Worm (Caenorhabditis elegans) whole organism, L4 larva: ENCODE data around the gene W02H5.2.
A peak's percentile ranks its signal among the peaks of the same experiment; 100 is the strongest.

Source experiments
- D1046.2 ChIP-seq: fragments of 200-800 bp; sonication (Bioruptor generic); IDR thresholded peaks from 2 replicates; pipeline ENCODE4 v1.3.6; 2022; ENCODE audit warnings: missing genetic modification characterization, missing compliant biosample characterization
- F44E2.7 ChIP-seq: fragments of 200-800 bp; sonication (Bioruptor generic); IDR thresholded peaks from 2 replicates; pipeline ENCODE4 v2.1.2; 2022; ENCODE audit warnings: missing genetic modification characterization, missing compliant biosample characterization
- R02D3.7 ChIP-seq: fragments of 150-350 bp; sonication (generic microtip); optimal IDR thresholded peaks from 3 replicates; lab custom pipeline; 2014; ENCODE audit warnings: missing biosample characterization, missing genetic modification characterization
- T26A8.4 ChIP-seq: fragments of 200-800 bp; sonication (Bioruptor generic); IDR thresholded peaks from 2 replicates; pipeline ENCODE4 v1.3.6; 2022; ENCODE audit warnings: missing genetic modification characterization, missing compliant biosample characterization
- Y105C5A.15 ChIP-seq: fragments of 200-800 bp; sonication (Bioruptor generic); IDR thresholded peaks from 2 replicates; pipeline ENCODE4 v1.3.6; 2022; ENCODE audit warnings: missing genetic modification characterization, missing compliant biosample characterization
- ZK337.2 ChIP-seq: fragments of 200-800 bp; sonication (Bioruptor generic); IDR thresholded peaks from 2 replicates; pipeline ENCODE4 v1.3.6; 2022; ENCODE audit warnings: missing genetic modification reagents, missing genetic modification characterization, missing compliant biosample characterization
- aha-1 ChIP-seq: fragments of 150-350 bp; peaks from one replicate; lab custom pipeline; 2014; ENCODE audit warnings: missing biosample characterization, missing genetic modification characterization
- aly-2 ChIP-seq: sonication (generic microtip); optimal IDR thresholded peaks from 2 replicates; lab custom pipeline; 2018; ENCODE audit warnings: missing biosample characterization, missing genetic modification characterization
- ama-1 ChIP-seq: fragments of 150-350 bp; optimal IDR thresholded peaks from 2 replicates; lab custom pipeline; 2014; ENCODE audit warnings: inconsistent platforms, mixed read lengths
- attf-4 ChIP-seq: sonication (generic microtip); optimal IDR thresholded peaks from 3 replicates; lab custom pipeline; 2017; ENCODE audit warnings: missing biosample characterization, missing genetic modification characterization
- ceh-44 ChIP-seq: fragments of 200-800 bp; sonication (Bioruptor generic); IDR thresholded peaks from 2 replicates; pipeline ENCODE4 v1.3.6; 2022; ENCODE audit warnings: missing genetic modification reagents, missing genetic modification characterization, missing compliant biosample characterization
- ceh-62 ChIP-seq: sonication (generic microtip); optimal IDR thresholded peaks from 2 replicates; lab custom pipeline; 2017; ENCODE audit warnings: missing biosample characterization, missing genetic modification characterization
- ces-1 ChIP-seq: fragments of 150-350 bp; sonication (generic microtip); optimal IDR thresholded peaks from 4 replicates; lab custom pipeline; 2014; ENCODE audit warnings: missing biosample characterization, missing genetic modification reagents, missing genetic modification characterization
- ctbp-1 ChIP-seq: fragments of 200-800 bp; sonication (Bioruptor generic); IDR thresholded peaks from 2 replicates; pipeline ENCODE4 v1.3.6; 2022; ENCODE audit warnings: missing genetic modification reagents, missing genetic modification characterization, missing compliant biosample characterization
- dmd-9 ChIP-seq: fragments of 200-800 bp; sonication (Bioruptor generic); IDR thresholded peaks from 2 replicates; pipeline ENCODE4 v1.3.6; 2022; ENCODE audit warnings: missing genetic modification reagents, missing genetic modification characterization, missing compliant biosample characterization
- dpl-1 ChIP-seq: fragments of 150-350 bp; optimal IDR thresholded peaks from 2 replicates; lab custom pipeline; 2014; ENCODE audit warnings: missing biosample characterization, missing genetic modification reagents, missing genetic modification characterization
- egl-27 ChIP-seq: sonication (generic microtip); optimal IDR thresholded peaks from 3 replicates; lab custom pipeline; 2017; ENCODE audit warnings: missing biosample characterization, missing genetic modification reagents, missing genetic modification characterization
- gei-8 ChIP-seq: fragments of 200-800 bp; sonication (Bioruptor generic); optimal IDR thresholded peaks from 2 replicates; lab custom pipeline; 2018; ENCODE audit warnings: mild to moderate bottlenecking, missing genetic modification characterization, missing compliant biosample characterization
- hlh-11 ChIP-seq: fragments of 200-800 bp; sonication (Bioruptor generic); optimal IDR thresholded peaks from 2 replicates; lab custom pipeline; 2018; ENCODE audit warnings: mild to moderate bottlenecking, missing genetic modification characterization, missing compliant biosample characterization
- lin-1 ChIP-seq: fragments of 200-800 bp; sonication (Bioruptor generic); IDR thresholded peaks from 2 replicates; pipeline ENCODE4 v1.3.6; 2022; ENCODE audit warnings: missing genetic modification reagents, missing genetic modification characterization, missing compliant biosample characterization
- lin-13 ChIP-seq: fragments of 150-350 bp; optimal IDR thresholded peaks from 2 replicates; lab custom pipeline; 2014; ENCODE audit warnings: missing biosample characterization, missing genetic modification reagents, missing genetic modification characterization
- madf-5 ChIP-seq, 2 experiments: fragments of 200-800 bp; sonication (Bioruptor generic); IDR thresholded peaks; 2 replicates each; pipeline ENCODE4 v1.3.6; 2022; ENCODE audit warnings: missing compliant biosample characterization in 2 of 2, missing genetic modification characterization in 2 of 2
- madf-9 ChIP-seq: fragments of 200-800 bp; sonication (Bioruptor generic); conservative IDR thresholded peaks from 2 replicates; pipeline ENCODE4 v1.3.6; 2022; ENCODE audit warnings: missing genetic modification reagents, missing genetic modification characterization, missing compliant biosample characterization
- mes-2 ChIP-seq: sonication (generic microtip); optimal IDR thresholded peaks from 2 replicates; lab custom pipeline; 2016; ENCODE audit warnings: missing genotype, mild to moderate bottlenecking, missing genetic modification characterization, missing compliant biosample characterization; ENCODE audit not compliant: poor library complexity, severe bottlenecking
- nhr-28 ChIP-seq: fragments of 150-350 bp; optimal IDR thresholded peaks from 2 replicates; lab custom pipeline; 2014; ENCODE audit warnings: missing biosample characterization, missing genetic modification characterization
- nhr-6 ChIP-seq: fragments of 150-350 bp; optimal IDR thresholded peaks from 2 replicates; lab custom pipeline; 2014; ENCODE audit warnings: missing biosample characterization, missing genetic modification characterization
- nhr-76 ChIP-seq: fragments of 150-350 bp; optimal IDR thresholded peaks from 2 replicates; lab custom pipeline; 2014; ENCODE audit warnings: missing biosample characterization, missing genetic modification characterization
- pqm-1 ChIP-seq: sonication (generic microtip); optimal IDR thresholded peaks from 2 replicates; lab custom pipeline; 2017; ENCODE audit warnings: missing biosample characterization, missing genetic modification characterization
- set-16 ChIP-seq: fragments of 200-800 bp; sonication (Bioruptor generic); IDR thresholded peaks from 2 replicates; pipeline ENCODE4 v1.3.6; 2022; ENCODE audit warnings: missing genetic modification reagents, missing genetic modification characterization, missing compliant biosample characterization
- skn-1 ChIP-seq: fragments of 150-350 bp; optimal IDR thresholded peaks from 2 replicates; lab custom pipeline; 2014; ENCODE audit warnings: missing biosample characterization, missing genetic modification characterization
- spr-1 ChIP-seq: sonication (generic microtip); optimal IDR thresholded peaks from 2 replicates; lab custom pipeline; 2016; ENCODE audit warnings: mild to moderate bottlenecking, missing genetic modification characterization, missing compliant biosample characterization
- tag-97 ChIP-seq: fragments of 200-800 bp; sonication (Bioruptor generic); IDR thresholded peaks from 2 replicates; pipeline ENCODE4 v1.3.6; 2022; ENCODE audit warnings: missing genetic modification characterization, missing compliant biosample characterization
- tra-1 ChIP-seq: fragments of 200-800 bp; sonication (Bioruptor generic); IDR thresholded peaks from 2 replicates; pipeline ENCODE4 v1.3.6; 2022; ENCODE audit warnings: missing genetic modification reagents, missing genetic modification characterization, missing compliant biosample characterization
- unc-62 ChIP-seq, 3 experiments: fragments of 150-350 bp in 1 of 3; sonication (generic microtip); optimal IDR thresholded peaks in 2 of 3; peaks in 1 of 3; 1 replicate in 1 of 3; 2 replicates in 2 of 3; lab custom pipeline; 2014 to 2017; ENCODE audit warnings: missing biosample characterization in 3 of 3, missing genetic modification characterization in 3 of 3, missing genetic modification reagents in 3 of 3, missing genotype in 1 of 3
- zip-11 ChIP-seq: fragments of 200-800 bp; sonication (Bioruptor generic); IDR thresholded peaks from 2 replicates; pipeline ENCODE4 v1.3.6; 2022; ENCODE audit warnings: missing genetic modification characterization, missing compliant biosample characterization

Gene W02H5.2

ce11 chrV:2675692-2676091 lies 36.6 kb downstream of the W02H5.2 start:
- peak; percentile 37 for TF ChIP-seq nhr-28 (tag; lab: Kevin White, UChicago)
- no peak for TF ChIP-seq T26A8.4
- TF ChIP-seq attf-4 (tag; lab: Kevin White, UChicago) = no peak
- TF ChIP-seq ces-1 = no peak

ce11 chrV:2677648-2678047 lies 38.5 kb downstream of the W02H5.2 start:
- no peak for TF ChIP-seq nhr-76
- TF ChIP-seq aha-1 (tag; lab: Kevin White, UChicago) = peak; percentile 30
- TF ChIP-seq unc-62 (GFP tag; optimal IDR thresholded peaks at IDR 0.05 in 1 of 2; lab: Kevin White, UChicago) = peak in 1 of 2 experiments; percentile 94
- TF ChIP-seq unc-62 (tag; optimal IDR thresholded peaks at IDR 0.05; lab: Kevin White, UChicago) = no peak
- TF ChIP-seq, all 104 proteins: peak for 2

ce11 chrV:2683497-2683896 lies 44.4 kb downstream of the W02H5.2 start:
- peak; percentile 92 for TF ChIP-seq nhr-28 (tag; lab: Kevin White, UChicago)
- TF ChIP-seq ceh-62 = no peak
- TF ChIP-seq ces-1 = no peak

ce11 chrV:2684227-2684626 lies 45.1 kb downstream of the W02H5.2 start:
- TF ChIP-seq dpl-1 (GFP tag; lab: Kevin White, UChicago) (no peak), nhr-28 (tag; lab: Kevin White, UChicago) (no peak), aha-1 (tag; lab: Kevin White, UChicago) (peak; percentile 96), ama-1 (lab: Kevin White, UChicago) (no peak), hlh-11 (tag; lab: Kevin White, UChicago) (no peak), madf-5 (GFP tag; IDR thresholded peaks at IDR 0.05; lab: Robert Waterston, UW) (no peak)

ce11 chrV:2688562-2688961 lies 49.4 kb downstream of the W02H5.2 start:
- TF ChIP-seq lin-13 = no peak
- no peak for TF ChIP-seq gei-8 (GFP tag; lab: Kevin White, UChicago)
- peak; percentile 6; the same call in 1 of the 2 replicates for TF ChIP-seq tra-1
- TF ChIP-seq spr-1 (tag; lab: Kevin White, UChicago) = no peak
- TF ChIP-seq, all 104 proteins: peak for 1

ce11 chrV:2690478-2690877 lies 51.3 kb downstream of the W02H5.2 start:
- TF ChIP-seq R02D3.7 (tag; lab: Kevin White, UChicago) (no peak), pqm-1 (tag; lab: Kevin White, UChicago) (no peak), D1046.2 (GFP tag; lab: Robert Waterston, UW) (no peak), madf-9 (no peak), gei-8 (GFP tag; lab: Kevin White, UChicago) (no peak), set-16 (GFP tag; lab: Robert Waterston, UW) (peak; percentile 59)

ce11 chrV:2690948-2691347 lies 51.8 kb downstream of the W02H5.2 start:
- TF ChIP-seq aly-2 (tag; lab: Kevin White, UChicago) (no peak), Y105C5A.15 (GFP tag; lab: Robert Waterston, UW) (no peak), D1046.2 (GFP tag; lab: Robert Waterston, UW) (no peak), ces-1 (no peak), dmd-9 (GFP tag; lab: Robert Waterston, UW) (no peak), tag-97 (GFP tag; lab: Robert Waterston, UW) (no peak), nhr-6 (tag; lab: Kevin White, UChicago) (no peak), ZK337.2 (no peak), egl-27 (tag; lab: Kevin White, UChicago) (no peak), R02D3.7 (tag; lab: Kevin White, UChicago) (no peak), lin-1 (GFP tag; lab: Robert Waterston, UW) (no peak), skn-1 (tag; lab: Kevin White, UChicago) (no peak), zip-11 (GFP tag; lab: Robert Waterston, UW) (no peak), ceh-44 (no peak), ctbp-1 (GFP tag; lab: Robert Waterston, UW) (no peak), F44E2.7 (GFP tag; lab: Robert Waterston, UW) (no peak), mes-2 (no peak)
